Fruit fly (Drosophila melanogaster) whole organism, wandering third instar larva: ENCODE results near the gene Gyc32E.
A peak's percentile ranks its signal among the peaks of the same experiment; 100 is the strongest.

Experiments
- Abd-B ChIP-seq: fragments of >200 bp; optimal IDR thresholded peaks from 2 replicates; lab custom pipeline; 2017; ENCODE audit warnings: missing biosample characterization, missing genetic modification characterization
- CG32264 ChIP-seq: fragments of 200-800 bp; sonication (Bioruptor generic); optimal IDR thresholded peaks from 2 replicates; lab custom pipeline; 2016; ENCODE audit warnings: missing biosample characterization, missing genetic modification characterization
- CG9705 ChIP-seq: fragments of 200-800 bp; sonication (Bioruptor generic); optimal IDR thresholded peaks from 2 replicates; lab custom pipeline; 2018; ENCODE audit warnings: missing biosample characterization, mild to moderate bottlenecking, missing genetic modification characterization
- Dfd ChIP-seq: fragments of >200 bp; optimal IDR thresholded peaks from 2 replicates; lab custom pipeline; 2017; ENCODE audit warnings: missing biosample characterization, missing genetic modification characterization
- Dif ChIP-seq: fragments of 200-275, 200-300 bp; sonication (Bioruptor generic); optimal IDR thresholded peaks from 2 replicates; lab custom pipeline; 2018; ENCODE audit warnings: missing biosample characterization, missing genetic modification characterization; ENCODE audit not compliant: partially characterized antibody
- GATAd ChIP-seq: sonication (Bioruptor generic); optimal IDR thresholded peaks from 2 replicates; lab custom pipeline; 2016; ENCODE audit warnings: missing biosample characterization, missing genetic modification characterization
- HLH106 ChIP-seq: fragments of 200-800 bp; optimal IDR thresholded peaks from 3 replicates; lab custom pipeline; 2019; ENCODE audit warnings: missing biosample characterization, mild to moderate bottlenecking, missing genetic modification characterization, moderate library complexity
- Hr83 ChIP-seq: fragments of 200-300 bp; sonication (Bioruptor generic); optimal IDR thresholded peaks from 2 replicates; lab custom pipeline; 2016; ENCODE audit warnings: missing biosample characterization, mild to moderate bottlenecking, missing genetic modification characterization, moderate library complexity; ENCODE audit not compliant: poor library complexity, severe bottlenecking
- Jra ChIP-seq: sonication (Bioruptor generic); optimal IDR thresholded peaks from 2 replicates; lab custom pipeline; 2016; ENCODE audit warnings: missing biosample characterization, missing genetic modification characterization
- Mio ChIP-seq: sonication (Bioruptor generic); optimal IDR thresholded peaks from 2 replicates; lab custom pipeline; 2016; ENCODE audit warnings: missing biosample characterization, missing genetic modification characterization
- Myc ChIP-seq: fragments of >200 bp; optimal IDR thresholded peaks from 2 replicates; lab custom pipeline; 2017
- N ChIP-seq: fragments of >200 bp; optimal IDR thresholded peaks from 2 replicates; lab custom pipeline; 2018; ENCODE audit warnings: missing biosample characterization, missing external identifiers, missing genetic modification characterization
- OdsH ChIP-seq: fragments of 200-800 bp; sonication (Bioruptor generic); optimal IDR thresholded peaks from 2 replicates; lab custom pipeline; 2016; ENCODE audit warnings: missing biosample characterization, mild to moderate bottlenecking, missing genetic modification characterization
- Rel ChIP-seq, 2 experiments: fragments of 200-800 bp; sonication (Bioruptor generic) in 1 of 2; optimal IDR thresholded peaks; 2 replicates in 1 of 2; 3 replicates in 1 of 2; lab custom pipeline; 2016 to 2019; ENCODE audit warnings: mild to moderate bottlenecking in 2 of 2, missing biosample characterization in 2 of 2, missing genetic modification characterization in 2 of 2, moderate library complexity in 1 of 2
- Sp1 ChIP-seq: fragments of 200-800 bp; sonication (Bioruptor generic); optimal IDR thresholded peaks from 3 replicates; lab custom pipeline; 2019; ENCODE audit warnings: missing biosample characterization, mild to moderate bottlenecking, missing genetic modification characterization, moderate library complexity
- Vsx2 ChIP-seq: fragments of 200-300, 225-300 bp; sonication (Bioruptor generic); optimal IDR thresholded peaks from 2 replicates; lab custom pipeline; 2018; ENCODE audit warnings: missing biosample characterization, missing genetic modification characterization; ENCODE audit not compliant: partially characterized antibody
- dl ChIP-seq, 2 experiments: fragments of 175-275, 200-275 bp in 1 of 2; fragments of 200-275 bp in 1 of 2; sonication (Bioruptor generic); optimal IDR thresholded peaks; lab custom pipeline; 2018; ENCODE audit warnings: mild to moderate bottlenecking in 2 of 2, missing biosample characterization in 2 of 2, missing genetic modification characterization in 2 of 2, moderate library complexity in 2 of 2; ENCODE audit not compliant: partially characterized antibody in 2 of 2, insufficient read depth in 1 of 2
- dmrt93B ChIP-seq: fragments of 200-800 bp; sonication (Bioruptor generic); optimal IDR thresholded peaks from 2 replicates; lab custom pipeline; 2018; ENCODE audit warnings: missing biosample characterization, mild to moderate bottlenecking, missing genetic modification characterization
- dsf ChIP-seq: sonication (Bioruptor generic); optimal IDR thresholded peaks from 2 replicates; lab custom pipeline; 2016; ENCODE audit warnings: missing biosample characterization, missing genetic modification characterization, borderline replicate concordance
- ey ChIP-seq: fragments of 200-800 bp; sonication (Bioruptor generic); optimal IDR thresholded peaks from 2 replicates; lab custom pipeline; 2016; ENCODE audit warnings: missing biosample characterization, missing genetic modification characterization
- foxo ChIP-seq, 2 experiments: fragments of 200-800 bp; sonication (Bioruptor generic); optimal IDR thresholded peaks; 2 replicates in 1 of 2; 3 replicates in 1 of 2; lab custom pipeline; 2016 to 2017; ENCODE audit warnings: missing biosample characterization in 2 of 2, missing genetic modification characterization in 2 of 2
- fru ChIP-seq: fragments of 200-800 bp; sonication (Bioruptor generic); optimal IDR thresholded peaks from 3 replicates; lab custom pipeline; 2016; ENCODE audit warnings: missing biosample characterization, mild to moderate bottlenecking, missing genetic modification characterization
- h ChIP-seq: fragments of 200-800 bp; sonication (Bioruptor generic); optimal IDR thresholded peaks from 3 replicates; lab custom pipeline; 2016; ENCODE audit warnings: missing biosample characterization, mild to moderate bottlenecking, missing genetic modification characterization
- jim ChIP-seq: fragments of 175-275, 200-325 bp; sonication (Bioruptor generic); optimal IDR thresholded peaks from 2 replicates; lab custom pipeline; 2016; ENCODE audit warnings: missing biosample characterization, mild to moderate bottlenecking, missing genetic modification characterization
- lola ChIP-seq: fragments of >200 bp; optimal IDR thresholded peaks from 2 replicates; lab custom pipeline; 2017; ENCODE audit warnings: missing biosample characterization, missing genetic modification characterization
- psq ChIP-seq: fragments of 200-800 bp; sonication (Bioruptor generic); optimal IDR thresholded peaks from 3 replicates; lab custom pipeline; 2017; ENCODE audit warnings: missing biosample characterization, mild to moderate bottlenecking, missing genetic modification characterization, moderate library complexity
- rgr ChIP-seq: fragments of 200-800 bp; sonication (Bioruptor generic); optimal IDR thresholded peaks from 3 replicates; lab custom pipeline; 2016; ENCODE audit warnings: missing biosample characterization, mild to moderate bottlenecking, missing genetic modification characterization
- sage ChIP-seq: fragments of 200-800 bp; sonication (Bioruptor generic); optimal IDR thresholded peaks from 2 replicates; lab custom pipeline; 2016; ENCODE audit warnings: missing biosample characterization, mild to moderate bottlenecking, missing genetic modification characterization
- sv ChIP-seq: fragments of 200-800 bp; sonication (Bioruptor generic); optimal IDR thresholded peaks from 3 replicates; lab custom pipeline; 2016; ENCODE audit warnings: missing biosample characterization, missing genetic modification characterization
- tai ChIP-seq: sonication (Bioruptor generic); optimal IDR thresholded peaks from 2 replicates; lab custom pipeline; 2016; ENCODE audit warnings: missing biosample characterization, missing genetic modification characterization
- usp ChIP-seq: fragments of >200 bp; optimal IDR thresholded peaks from 2 replicates; lab custom pipeline; 2017; ENCODE audit warnings: missing biosample characterization, missing genetic modification characterization
- woc ChIP-seq: sonication (Bioruptor generic); optimal IDR thresholded peaks from 2 replicates; lab custom pipeline; 2016; ENCODE audit warnings: missing biosample characterization, mild to moderate bottlenecking, missing genetic modification characterization

Gyc32E gene

DNA sequence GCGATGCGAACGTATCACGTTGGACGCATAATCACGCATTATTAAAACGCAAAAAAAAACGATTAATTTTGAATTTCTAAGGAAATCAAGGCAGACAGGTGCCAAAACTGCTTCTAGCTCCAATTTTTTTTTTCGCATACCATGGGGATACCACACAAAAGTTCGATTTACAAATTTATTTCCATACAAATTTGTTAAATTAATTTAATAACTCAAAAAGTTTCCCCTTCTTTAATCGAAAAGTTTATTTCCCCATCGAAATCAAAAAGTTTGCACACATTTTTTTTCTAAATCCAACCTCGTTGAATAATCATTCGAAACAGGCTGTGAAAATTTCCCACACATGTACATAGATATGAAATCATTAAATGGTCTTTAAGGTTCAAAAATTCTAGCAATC is 3.6 kb downstream of the Gyc32E start, which contains the start of gene CG31867:
Gene CG31867 (minus strand): TSS at position 101 of the 400 bp plus-strand sequence.
- TF ChIP-seq Abd-B: no peak
- no peak for TF ChIP-seq h (GFP tag; lab: Kevin White, UChicago)
- TF ChIP-seq CG32264 (GFP tag; lab: Kevin White, UChicago): no peak
- TF ChIP-seq fru (GFP tag; lab: Kevin White, UChicago): no peak
- no peak for TF ChIP-seq lola (GFP tag; lab: Kevin White, UChicago)
- TF ChIP-seq Dif (GFP tag; lab: Kevin White, UChicago): no peak
- no peak for TF ChIP-seq Sp1
- no peak for TF ChIP-seq foxo (GFP tag; optimal IDR thresholded peaks at IDR 0.05; lab: Kevin White, UChicago)
- TF ChIP-seq N: no peak
- TF ChIP-seq ey (GFP tag; lab: Kevin White, UChicago): no peak
- TF ChIP-seq dl (GFP tag; optimal IDR thresholded peaks at IDR 0.05; lab: Kevin White, UChicago; ENCODE audit: insufficient read depth in 1 of 2, partially characterized antibody in 2 of 2): no peak
- TF ChIP-seq dmrt93B (GFP tag; lab: Kevin White, UChicago): no peak
- TF ChIP-seq Jra (GFP tag; lab: Kevin White, UChicago): no peak
- TF ChIP-seq rgr (GFP tag; lab: Kevin White, UChicago): no peak
- no peak for TF ChIP-seq Dfd (GFP tag; lab: Kevin White, UChicago)

DNA sequence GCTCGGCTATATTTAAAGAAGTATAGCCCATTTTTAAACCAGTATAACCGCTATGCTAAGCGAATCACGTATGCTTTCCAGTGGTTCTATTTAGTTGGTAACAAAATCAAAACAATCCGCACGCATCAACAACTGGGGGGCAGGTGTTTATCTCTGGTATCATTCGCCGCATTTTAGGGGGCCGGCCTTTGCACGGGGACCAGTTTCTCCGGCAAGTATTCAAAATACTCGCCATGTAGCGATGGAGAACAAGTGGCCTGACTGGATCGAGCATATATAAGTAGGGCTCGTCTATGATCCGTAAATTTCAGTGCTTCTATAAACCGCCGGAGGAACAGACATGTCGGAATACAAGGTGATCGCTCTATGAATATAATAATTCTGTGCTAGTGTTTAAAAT is 12.8 kb downstream of the Gyc32E start, which contains the start of gene hgo:
Gene hgo (plus strand): TSS at position 301 of the 400 bp plus-strand sequence.
- TF ChIP-seq Myc (lab: Kevin White, UChicago): no peak
- TF ChIP-seq Rel (GFP tag; optimal IDR thresholded peaks at IDR 0.05; lab: Kevin White, UChicago): no peak
- no peak for TF ChIP-seq Rel (tag; optimal IDR thresholded peaks at IDR 0.05; lab: Kevin White, UChicago)
- TF ChIP-seq jim: no peak
- no peak for TF ChIP-seq lola (GFP tag; lab: Kevin White, UChicago)
- TF ChIP-seq Dfd (GFP tag; lab: Kevin White, UChicago): no peak
- TF ChIP-seq tai (GFP tag; lab: Kevin White, UChicago): no peak
- no peak for TF ChIP-seq psq (GFP tag; lab: Kevin White, UChicago)

DNA sequence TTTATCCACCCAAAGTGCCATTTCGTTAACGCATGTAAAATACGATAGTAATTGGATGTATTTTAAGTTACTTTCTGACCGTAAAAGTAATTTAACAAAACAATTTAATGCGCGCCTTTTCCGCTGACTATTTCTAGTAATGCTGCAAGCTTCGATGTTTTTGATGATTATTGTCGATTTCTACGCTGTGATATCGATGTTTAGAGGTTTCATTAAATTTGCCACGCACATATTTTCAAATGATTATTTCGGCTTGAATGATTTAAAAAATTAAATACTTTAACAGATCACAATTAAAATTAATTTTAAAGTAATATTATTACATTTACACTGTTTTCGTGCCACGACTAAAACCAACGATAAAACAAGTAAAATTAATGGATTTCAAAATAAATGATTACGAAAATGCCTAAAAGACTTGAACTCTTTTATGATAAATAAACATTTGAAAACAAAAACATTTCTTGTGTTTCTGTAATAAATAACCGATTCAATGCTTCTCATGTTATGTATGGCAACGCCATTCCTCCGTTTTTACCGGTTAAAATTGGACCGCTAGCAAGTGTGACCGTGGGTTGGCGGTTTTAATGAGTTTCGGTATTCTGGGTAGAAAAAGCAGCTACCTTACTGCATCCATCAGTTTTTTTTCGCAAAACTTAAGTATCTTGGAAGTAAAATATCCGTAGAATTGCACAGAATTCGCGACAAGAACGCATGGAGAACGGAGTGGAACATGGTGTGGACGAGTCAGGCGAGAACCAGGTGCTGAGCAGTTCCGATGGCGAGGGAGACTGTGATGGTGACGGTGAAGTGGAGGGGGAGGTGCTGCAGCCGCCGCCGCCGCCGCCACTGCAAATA is 18.5 kb downstream of the Gyc32E start, which contains the start of the genes RfC38 and CG4751:
Gene RfC38 (minus strand): TSS at position 495 of the 858 bp plus-strand sequence.
Gene CG4751 (plus strand): TSS at position 587 of the 858 bp plus-strand sequence.
- TF ChIP-seq sage: no peak
- peak; percentile 47 for TF ChIP-seq Myc (lab: Kevin White, UChicago)

DNA sequence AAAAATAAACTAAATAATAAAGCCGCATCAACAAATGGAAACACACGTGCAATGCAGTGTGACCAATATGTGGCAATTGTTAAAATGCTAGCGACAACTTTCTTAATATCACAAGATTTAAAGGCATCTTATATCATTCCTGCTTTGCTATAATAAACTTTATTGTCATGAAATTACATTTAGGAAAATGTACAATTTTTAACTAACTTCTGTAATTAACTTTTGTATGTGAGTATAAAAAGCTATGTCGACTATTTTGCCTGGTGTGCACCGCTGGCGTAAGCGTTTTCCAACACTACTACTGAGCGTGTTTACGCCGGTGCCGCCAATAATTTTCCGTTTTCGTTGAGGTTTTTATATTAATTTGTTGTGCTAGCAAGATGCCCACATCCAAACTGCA is 25.4 kb downstream of the Gyc32E start, which contains the start of the genes Csl4 and Nup160:
Gene Csl4 (minus strand): TSS at position 69 of the 400 bp plus-strand sequence.
Gene Nup160 (plus strand): TSS at position 279 of the 400 bp plus-strand sequence.
- TF ChIP-seq foxo (GFP tag; optimal IDR thresholded peaks at IDR 0.05; lab: Kevin White, UChicago): peak; percentile 4 to 92
- TF ChIP-seq Hr83 (GFP tag; lab: Kevin White, UChicago): peak; percentile 82
- TF ChIP-seq sv: peak; percentile 84
- TF ChIP-seq jim: no peak
- peak; percentile 53 for TF ChIP-seq Mio
- no peak for TF ChIP-seq Jra (GFP tag; lab: Kevin White, UChicago)
- TF ChIP-seq usp (GFP tag; lab: Kevin White, UChicago): no peak
- no peak for TF ChIP-seq Abd-B
- peak; percentile 84 for TF ChIP-seq dsf (GFP tag; lab: Kevin White, UChicago)
- TF ChIP-seq OdsH (GFP tag; lab: Kevin White, UChicago): peak; percentile 79
- peak; percentile 69 for TF ChIP-seq Myc (lab: Kevin White, UChicago)
- peak; percentile 86 for TF ChIP-seq woc
- TF ChIP-seq ey (GFP tag; lab: Kevin White, UChicago): peak; percentile 87
- no peak for TF ChIP-seq Vsx2
- no peak for TF ChIP-seq Dif (GFP tag; lab: Kevin White, UChicago)
- peak; percentile 65 for TF ChIP-seq CG9705
- no peak for TF ChIP-seq lola (GFP tag; lab: Kevin White, UChicago)
- peak; percentile 67 for TF ChIP-seq GATAd (GFP tag; lab: Kevin White, UChicago)
- peak; percentile 46 for TF ChIP-seq CG32264 (GFP tag; lab: Kevin White, UChicago)
- no peak for TF ChIP-seq tai (GFP tag; lab: Kevin White, UChicago)
- TF ChIP-seq psq (GFP tag; lab: Kevin White, UChicago): peak; percentile 73
- no peak for TF ChIP-seq sage
- TF ChIP-seq HLH106 (tag; lab: Kevin White, UChicago): peak; percentile 78
- TF ChIP-seq, all 38 proteins: peak for 14
